Worm (Caenorhabditis elegans) whole organism, L3 larva: ENCODE results near the gene R09B5.11.

Experiments used
- ZK546.5 ChIP-seq: sonication (generic microtip); optimal IDR thresholded peaks from 2 replicates; lab custom pipeline; 2017; ENCODE audit warnings: missing biosample characterization, missing genetic modification characterization
- ceh-28 ChIP-seq: fragments of 150-350 bp; optimal IDR thresholded peaks from 2 replicates; lab custom pipeline; 2014; ENCODE audit warnings: missing biosample characterization, missing genetic modification reagents, missing genetic modification characterization
- ceh-82 ChIP-seq: fragments of 150-350 bp; optimal IDR thresholded peaks from 2 replicates; lab custom pipeline; 2014; ENCODE audit warnings: missing biosample characterization, missing genetic modification characterization
- ceh-9 ChIP-seq: sonication (generic microtip); optimal IDR thresholded peaks from 2 replicates; lab custom pipeline; 2018; ENCODE audit warnings: missing biosample characterization, missing genetic modification characterization
- daf-12 ChIP-seq: fragments of 150-350 bp; optimal IDR thresholded peaks from 2 replicates; lab custom pipeline; 2014; ENCODE audit warnings: missing biosample characterization, missing genetic modification reagents, missing genetic modification characterization
- egl-27 ChIP-seq: sonication (generic microtip); optimal IDR thresholded peaks from 4 replicates; lab custom pipeline; 2017; ENCODE audit warnings: missing biosample characterization, missing genetic modification reagents, missing genetic modification characterization
- egl-5 ChIP-seq: fragments of 150-350 bp; optimal IDR thresholded peaks from 2 replicates; lab custom pipeline; 2017; ENCODE audit warnings: missing biosample characterization, missing genetic modification reagents, missing genetic modification characterization, inconsistent platforms
- elt-1 ChIP-seq: fragments of 150-350 bp; optimal IDR thresholded peaks from 2 replicates; lab custom pipeline; 2014; ENCODE audit warnings: missing biosample characterization, missing genetic modification characterization
- elt-2 ChIP-seq: sonication (generic microtip); optimal IDR thresholded peaks from 2 replicates; lab custom pipeline; 2016; ENCODE audit warnings: missing genetic modification reagents, mild to moderate bottlenecking, missing genetic modification characterization, missing compliant biosample characterization
- elt-3 ChIP-seq, 3 experiments: fragments of 150-350 bp in 1 of 3; sonication (generic microtip) in 2 of 3; optimal IDR thresholded peaks; 2 replicates in 2 of 3; 4 replicates in 1 of 3; lab custom pipeline; 2014 to 2017; ENCODE audit warnings: missing biosample characterization in 3 of 3, missing genetic modification characterization in 3 of 3
- eor-1 ChIP-seq, 2 experiments: fragments of 150-350 bp; optimal IDR thresholded peaks; 2 replicates each; lab custom pipeline; 2014 to 2018; ENCODE audit warnings: missing biosample characterization in 2 of 2, missing genetic modification characterization in 2 of 2
- fkh-10 ChIP-seq: sonication (generic microtip); optimal IDR thresholded peaks from 2 replicates; lab custom pipeline; 2017; ENCODE audit warnings: missing biosample characterization, missing genetic modification reagents, missing genetic modification characterization
- fos-1 ChIP-seq: fragments of 150-350 bp; optimal IDR thresholded peaks from 2 replicates; lab custom pipeline; 2014; ENCODE audit warnings: missing biosample characterization, missing genetic modification characterization
- jun-1 ChIP-seq: fragments of 150-350 bp; optimal IDR thresholded peaks from 2 replicates; lab custom pipeline; 2014; ENCODE audit warnings: missing biosample characterization, missing genetic modification reagents, missing genetic modification characterization
- mdl-1 ChIP-seq: fragments of 150-350 bp; optimal IDR thresholded peaks from 2 replicates; lab custom pipeline; 2014; ENCODE audit warnings: missing biosample characterization, missing genetic modification characterization
- mml-1 ChIP-seq: fragments of 150-350 bp; sonication (generic microtip); optimal IDR thresholded peaks from 3 replicates; lab custom pipeline; 2014; ENCODE audit warnings: missing biosample characterization, missing genetic modification characterization
- nhr-11 ChIP-seq: fragments of 150-350 bp; optimal IDR thresholded peaks from 2 replicates; lab custom pipeline; 2014; ENCODE audit warnings: missing biosample characterization, missing genetic modification characterization
- nhr-12 ChIP-seq: fragments of 150-350 bp; optimal IDR thresholded peaks from 2 replicates; lab custom pipeline; 2014; ENCODE audit warnings: missing biosample characterization, missing genetic modification characterization
- nhr-237 ChIP-seq: fragments of 150-350 bp; optimal IDR thresholded peaks from 2 replicates; lab custom pipeline; 2014; ENCODE audit warnings: missing biosample characterization, missing genetic modification characterization
- nhr-25 ChIP-seq: sonication (generic microtip); optimal IDR thresholded peaks from 2 replicates; lab custom pipeline; 2017; ENCODE audit warnings: missing biosample characterization, missing genetic modification characterization
- nhr-28 ChIP-seq: fragments of 150-350 bp; optimal IDR thresholded peaks from 2 replicates; lab custom pipeline; 2014; ENCODE audit warnings: missing biosample characterization, missing genetic modification characterization
- nhr-43 ChIP-seq: sonication (generic microtip); optimal IDR thresholded peaks from 2 replicates; lab custom pipeline; 2016; ENCODE audit warnings: mild to moderate bottlenecking, missing genetic modification characterization, missing compliant biosample characterization; ENCODE audit not compliant: poor library complexity, severe bottlenecking
- nhr-67 ChIP-seq: fragments of 150-350 bp; optimal IDR thresholded peaks from 2 replicates; lab custom pipeline; 2014; ENCODE audit warnings: missing biosample characterization, missing genetic modification characterization
- sea-2 ChIP-seq: fragments of 150-350 bp; sonication (generic microtip); optimal IDR thresholded peaks from 4 replicates; lab custom pipeline; 2014; ENCODE audit warnings: missing biosample characterization, missing genetic modification reagents, missing genetic modification characterization
- skn-1 ChIP-seq: fragments of 150-350 bp; optimal IDR thresholded peaks from 2 replicates; lab custom pipeline; 2014; ENCODE audit warnings: missing biosample characterization, missing genetic modification characterization
- snpc-4 ChIP-seq: fragments of 150-350 bp; optimal IDR thresholded peaks from 2 replicates; lab custom pipeline; 2014; ENCODE audit warnings: missing biosample characterization, missing genetic modification characterization
- tbx-2 ChIP-seq: sonication (generic microtip); optimal IDR thresholded peaks from 2 replicates; lab custom pipeline; 2016; ENCODE audit warnings: mild to moderate bottlenecking, missing genetic modification characterization, missing compliant biosample characterization
- unc-39 ChIP-seq: sonication (generic microtip); optimal IDR thresholded peaks from 4 replicates; lab custom pipeline; 2017; ENCODE audit warnings: missing biosample characterization, missing genetic modification characterization
- unc-62 ChIP-seq: fragments of 150-350 bp; sonication (generic microtip); optimal IDR thresholded peaks from 4 replicates; lab custom pipeline; 2014; ENCODE audit warnings: missing biosample characterization, missing genetic modification reagents, missing genetic modification characterization
- zag-1 ChIP-seq: fragments of 150-350 bp; optimal IDR thresholded peaks from 2 replicates; lab custom pipeline; 2014; ENCODE audit warnings: missing biosample characterization, missing genetic modification characterization
- ztf-11 ChIP-seq: fragments of 150-350 bp; optimal IDR thresholded peaks from 2 replicates; lab custom pipeline; 2014; ENCODE audit warnings: missing biosample characterization, missing genetic modification characterization

R09B5.11 gene

ce11 chrV:1445081-1445480 is 6.1 kb downstream of the R09B5.11 start, which contains the start of gene cnc-5:
Gene cnc-5, plus strand, starts transcription at chrV:1445381.
- TF ChIP-seq daf-12 (tag; lab: Kevin White, UChicago) (no peak), nhr-67 (tag; lab: Kevin White, UChicago) (no peak), mml-1 (tag; lab: Kevin White, UChicago) (no peak), skn-1 (tag; lab: Kevin White, UChicago) (no peak), ZK546.5 (tag; lab: Kevin White, UChicago) (no peak), egl-27 (tag; lab: Kevin White, UChicago) (no peak), fos-1 (tag; lab: Kevin White, UChicago) (no peak), ceh-9 (tag; lab: Kevin White, UChicago) (no peak), snpc-4 (no peak), elt-2 (tag; lab: Kevin White, UChicago) (no peak), nhr-43 (tag; lab: Kevin White, UChicago) (no peak), jun-1 (no peak), ztf-11 (tag; lab: Kevin White, UChicago) (no peak), fkh-10 (GFP tag; lab: Kevin White, UChicago) (no peak), elt-1 (tag; lab: Kevin White, UChicago) (no peak), egl-5 (tag; lab: Kevin White, UChicago) (no peak)

- TF ChIP-seq sea-2 (GFP tag; lab: Kevin White, UChicago) (no peak), skn-1 (tag; lab: Kevin White, UChicago) (no peak), fkh-10 (GFP tag; lab: Kevin White, UChicago) (no peak), elt-3 (tag; optimal IDR thresholded peaks at IDR 0.05; lab: Kevin White, UChicago) (no peak), mdl-1 (tag; lab: Kevin White, UChicago) (no peak), mml-1 (tag; lab: Kevin White, UChicago) (no peak), nhr-28 (tag; lab: Kevin White, UChicago) (no peak), egl-5 (tag; lab: Kevin White, UChicago) (no peak), egl-27 (tag; lab: Kevin White, UChicago) (no peak), nhr-237 (tag; lab: Kevin White, UChicago) (no peak), nhr-11 (tag; lab: Kevin White, UChicago) (no peak), ZK546.5 (tag; lab: Kevin White, UChicago) (no peak), ceh-82 (tag; lab: Kevin White, UChicago) (no peak), tbx-2 (no peak), elt-2 (tag; lab: Kevin White, UChicago) (no peak)
- TF ChIP-seq, all 47 proteins: peak for 0
These were observed 8.1 kb downstream of the R09B5.11 start, which contains the start of gene cnc-4 for ce11 chrV:1447079-1447478. Gene cnc-4, plus strand, starts transcription at chrV:1447195.

- TF ChIP-seq nhr-25 (tag; lab: Kevin White, UChicago) (peak; percentile 41), nhr-237 (tag; lab: Kevin White, UChicago) (no peak)
These were observed 8.7 kb downstream of the R09B5.11 start, which contains the start of gene cnc-3 for ce11 chrV:1447724-1448123. Gene cnc-3, plus strand, starts transcription at chrV:1448004.

DNA sequence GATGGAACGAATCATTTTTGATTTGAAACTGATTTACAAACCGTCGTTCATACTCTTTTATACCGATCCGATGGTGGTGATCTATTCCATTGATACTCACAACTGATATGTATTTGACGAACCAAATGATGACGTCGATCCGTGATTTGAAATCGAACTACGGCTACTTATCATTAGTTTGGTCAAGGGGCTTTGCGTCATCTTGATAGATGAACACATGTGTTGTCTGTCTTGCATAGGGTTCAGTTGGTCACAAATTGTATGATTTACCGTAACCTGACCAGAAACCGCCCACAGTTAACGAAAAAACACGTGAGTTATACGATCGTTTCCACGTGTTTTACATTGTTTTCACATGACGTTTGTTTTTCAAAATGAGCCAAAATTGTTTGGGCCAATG is 11.2 kb downstream of the R09B5.11 start, which contains the start of gene cnc-2:
TSS of gene cnc-2 (minus strand) at position 24 of the 400 bp plus-strand sequence.
- TF ChIP-seq ceh-28 (no peak), eor-1 (tag; optimal IDR thresholded peaks at IDR 0.05; lab: Kevin White, UChicago) (no peak), nhr-25 (tag; lab: Kevin White, UChicago) (no peak)

ce11 chrV:1451334-1451733 is 12.3 kb downstream of the R09B5.11 start, which contains the start of gene srj-23:
Gene srj-23, plus strand, starts transcription at chrV:1451634.
- TF ChIP-seq unc-62 (GFP tag; lab: Kevin White, UChicago) (no peak), zag-1 (no peak), nhr-12 (tag; lab: Kevin White, UChicago) (no peak), elt-3 (tag; optimal IDR thresholded peaks at IDR 0.05; lab: Kevin White, UChicago) (no peak), ceh-28 (no peak), mml-1 (tag; lab: Kevin White, UChicago) (no peak), skn-1 (tag; lab: Kevin White, UChicago) (no peak), unc-39 (tag; lab: Kevin White, UChicago) (no peak), snpc-4 (no peak), fos-1 (tag; lab: Kevin White, UChicago) (no peak)
